Worm (Caenorhabditis elegans) whole organism, L1 larva: ENCODE results near the gene R04A9.3.

Source experiments
- ama-1 ChIP-seq: fragments of 150-350 bp; optimal IDR thresholded peaks from 2 replicates; lab custom pipeline; 2014
- efl-1 ChIP-seq, 4 experiments: fragments of 150-350 bp; optimal IDR thresholded peaks in 3 of 4; peaks in 1 of 4; 1 replicate in 1 of 4; 2 replicates in 3 of 4; lab custom pipeline; 2014; ENCODE audit warnings: missing biosample characterization in 2 of 4, missing genetic modification characterization in 2 of 4, missing genetic modification reagents in 2 of 4
- fos-1 ChIP-seq: fragments of 150-350 bp; optimal IDR thresholded peaks from 2 replicates; lab custom pipeline; 2014; ENCODE audit warnings: missing biosample characterization, missing genetic modification characterization
- lin-13 ChIP-seq: fragments of 150-350 bp; optimal IDR thresholded peaks from 2 replicates; lab custom pipeline; 2014; ENCODE audit warnings: missing biosample characterization, missing genetic modification reagents, missing genetic modification characterization
- lin-39 ChIP-seq: fragments of 150-350 bp; optimal IDR thresholded peaks from 2 replicates; lab custom pipeline; 2014; ENCODE audit warnings: missing biosample characterization, missing genetic modification reagents, missing genetic modification characterization
- nhr-85 ChIP-seq: sonication (generic microtip); peaks from one replicate; lab custom pipeline; 2016; ENCODE audit warnings: missing genetic modification characterization, inconsistent platforms, missing compliant biosample characterization
- nhr-90 ChIP-seq: sonication (generic microtip); optimal IDR thresholded peaks from 2 replicates; lab custom pipeline; 2016; ENCODE audit warnings: mild to moderate bottlenecking, missing genetic modification characterization, missing compliant biosample characterization; ENCODE audit not compliant: poor library complexity
- pag-3 ChIP-seq: sonication (generic microtip); optimal IDR thresholded peaks from 2 replicates; lab custom pipeline; 2017; ENCODE audit warnings: missing genetic modification characterization, mild to moderate bottlenecking, missing compliant biosample characterization, antibody characterized with exemption, borderline replicate concordance; ENCODE audit not compliant: insufficient read depth

- TF ChIP-seq lin-13 (GFP tag; lab: Kevin White, UChicago) (no peak), ama-1 (lab: Kevin White, UChicago) (no peak), efl-1 (optimal IDR thresholded peaks at IDR 0.05; lab: Kevin White, UChicago) (peak; percentile 52 to 58), efl-1 (GFP tag; optimal IDR thresholded peaks at IDR 0.05 in 1 of 2; lab: Kevin White, UChicago) (peak; percentile 51 to 94), lin-39 (no peak), nhr-90 (peak; percentile 75), pag-3 (tag; lab: Kevin White, UChicago) (no peak), nhr-85 (tag; lab: Kevin White, UChicago) (peak; percentile 74), fos-1 (tag; lab: Kevin White, UChicago) (peak; percentile 5)
These were observed 2.3 kb upstream of the R04A9.3 start, which contains the start of gene ife-2 for ce11 chrX:382692-383091.
